Fruit fly (Drosophila melanogaster) whole organism, embryonic: ENCODE data around the gene Dlip2.
A peak's percentile ranks its signal among the peaks of the same experiment; 100 is the strongest.

ENCODE experiments used
- Adf1 ChIP-seq: fragments of 200-800 bp; sonication (Bioruptor generic); IDR thresholded peaks from 2 replicates; pipeline ENCODE4 v1.3.6; 2022; ENCODE audit warnings: missing biosample characterization, missing genetic modification characterization
- Awh ChIP-seq: fragments of 200-800 bp; sonication (Bioruptor generic); IDR thresholded peaks from 2 replicates; pipeline ENCODE4, ENCODE4 v1.3.6; 2022; ENCODE audit warnings: missing biosample characterization, missing genetic modification characterization
- Bgb ChIP-seq: fragments of 200-800 bp; sonication (Bioruptor generic); IDR thresholded peaks from 2 replicates; pipeline ENCODE4 v1.3.6; 2022; ENCODE audit warnings: missing biosample characterization, missing genetic modification characterization; ENCODE audit not compliant: partially characterized antibody
- CG10462 ChIP-seq: fragments of 200-800 bp; sonication (Bioruptor generic); optimal IDR thresholded peaks from 2 replicates; lab custom pipeline; 2016; ENCODE audit warnings: missing biosample characterization, missing genetic modification characterization
- CG11723 ChIP-seq: fragments of 200-800 bp; sonication (Bioruptor generic); optimal IDR thresholded peaks from 2 replicates; lab custom pipeline; 2017; ENCODE audit warnings: missing biosample characterization, mild to moderate bottlenecking, missing genetic modification characterization
- CG12769 ChIP-seq: fragments of 200-800 bp; sonication (Bioruptor generic); optimal IDR thresholded peaks from 2 replicates; lab custom pipeline; 2019; ENCODE audit warnings: missing biosample characterization, mild to moderate bottlenecking, missing genetic modification characterization, moderate library complexity
- CG13894 ChIP-seq: fragments of 200-800 bp; sonication (Bioruptor generic); optimal IDR thresholded peaks from 3 replicates; lab custom pipeline; 2018; ENCODE audit warnings: missing biosample characterization, mild to moderate bottlenecking, missing genetic modification characterization, moderate library complexity
- CG15479 ChIP-seq: fragments of 200-800 bp; sonication (Bioruptor generic); optimal IDR thresholded peaks from 3 replicates; lab custom pipeline; 2019; ENCODE audit warnings: missing biosample characterization, mild to moderate bottlenecking, missing genetic modification characterization, moderate library complexity
- CG15601 ChIP-seq: fragments of 200-800 bp; sonication (Bioruptor generic); optimal IDR thresholded peaks from 3 replicates; lab custom pipeline; 2019; ENCODE audit warnings: missing biosample characterization, mild to moderate bottlenecking, missing genetic modification characterization, moderate library complexity
- CG1647 ChIP-seq: fragments of 200-800 bp; sonication (Bioruptor generic); optimal IDR thresholded peaks from 3 replicates; lab custom pipeline; 2016; ENCODE audit warnings: missing biosample characterization, missing genetic modification characterization
- CG17568 ChIP-seq: fragments of 200-800 bp; sonication (Bioruptor generic); optimal IDR thresholded peaks from 2 replicates; lab custom pipeline; 2018; ENCODE audit warnings: missing biosample characterization, mild to moderate bottlenecking, missing genetic modification characterization, moderate library complexity
- CG17912 ChIP-seq: fragments of 200-800 bp; sonication (Bioruptor generic); optimal IDR thresholded peaks from 2 replicates; lab custom pipeline; 2018; ENCODE audit warnings: missing biosample characterization, mild to moderate bottlenecking, missing genetic modification characterization
- CG2889 ChIP-seq: fragments of 200-800 bp; sonication (Bioruptor generic); IDR thresholded peaks from 3 replicates; pipeline ENCODE4 v1.3.6; 2022; ENCODE audit warnings: missing biosample characterization, missing genetic modification characterization
- CG30020 ChIP-seq: fragments of 200-800 bp; optimal IDR thresholded peaks from 2 replicates; lab custom pipeline; 2019; ENCODE audit warnings: missing biosample characterization, mild to moderate bottlenecking, missing genetic modification characterization, moderate library complexity
- CG32772 ChIP-seq: fragments of 200-800 bp; sonication (Bioruptor generic); IDR thresholded peaks from 2 replicates; pipeline ENCODE4 v1.3.6; 2022; ENCODE audit warnings: missing biosample characterization, missing genetic modification characterization
- CG3281 ChIP-seq: fragments of 200-800 bp; sonication (Bioruptor generic); optimal IDR thresholded peaks from 3 replicates; lab custom pipeline; 2017; ENCODE audit warnings: missing biosample characterization, mild to moderate bottlenecking, missing genetic modification characterization
- CG8388 ChIP-seq: fragments of 200-800 bp; sonication (Bioruptor generic); optimal IDR thresholded peaks from 2 replicates; lab custom pipeline; 2019; ENCODE audit warnings: missing biosample characterization, mild to moderate bottlenecking, missing genetic modification characterization, moderate library complexity
- D ChIP-seq, 2 experiments: fragments of 200-800 bp in 1 of 2; fragments of >200 bp in 1 of 2; sonication (Bioruptor generic) in 1 of 2; optimal IDR thresholded peaks; 2 replicates in 1 of 2; 3 replicates in 1 of 2; lab custom pipeline; 2017; ENCODE audit warnings: mild to moderate bottlenecking in 1 of 2, missing biosample characterization in 1 of 2, missing genetic modification characterization in 1 of 2, missing genetic modification reagents in 1 of 2
- Deaf1 ChIP-seq: fragments of 200-800 bp; optimal IDR thresholded peaks from 3 replicates; lab custom pipeline; 2019; ENCODE audit warnings: missing biosample characterization, mild to moderate bottlenecking, missing genetic modification characterization, moderate library complexity
- E2f2 ChIP-seq: fragments of 200-800 bp; sonication (Bioruptor generic); IDR thresholded peaks from 2 replicates; pipeline ENCODE4 v1.3.6; 2022; ENCODE audit warnings: missing biosample characterization, missing genetic modification characterization
- Fer1 ChIP-seq: fragments of 200-800 bp; sonication (Bioruptor generic); optimal IDR thresholded peaks from 2 replicates; lab custom pipeline; 2017; ENCODE audit warnings: missing biosample characterization, mild to moderate bottlenecking, missing genetic modification characterization
- Hr3 ChIP-seq: fragments of 200-800 bp; sonication (Bioruptor generic); optimal IDR thresholded peaks from 3 replicates; lab custom pipeline; 2016; ENCODE audit warnings: missing biosample characterization, missing genetic modification characterization
- Lpt ChIP-seq: fragments of >200 bp; optimal IDR thresholded peaks from 2 replicates; lab custom pipeline; 2018; ENCODE audit warnings: missing biosample characterization, missing genetic modification characterization
- Mrtf ChIP-seq: fragments of 200-800 bp; sonication (Bioruptor generic); IDR thresholded peaks from 3 replicates; pipeline ENCODE4 v1.3.6; 2022; ENCODE audit warnings: missing biosample characterization, missing genetic modification characterization
- Sox102F ChIP-seq: fragments of 200-800 bp; sonication (Bioruptor generic); optimal IDR thresholded peaks from 2 replicates; lab custom pipeline; 2018; ENCODE audit warnings: missing biosample characterization, mild to moderate bottlenecking, missing genetic modification characterization, moderate library complexity
- Sry-δ ChIP-seq: fragments of 200-800 bp; sonication (Bioruptor generic); optimal IDR thresholded peaks from 2 replicates; lab custom pipeline; 2016; ENCODE audit warnings: missing biosample characterization, missing genetic modification characterization
- TFAM ChIP-seq: fragments of 200-800 bp; sonication (Bioruptor generic); optimal IDR thresholded peaks from 2 replicates; lab custom pipeline; 2017; ENCODE audit warnings: missing biosample characterization, missing genetic modification characterization, inconsistent platforms
- Usf ChIP-seq: fragments of 200-800 bp; sonication (Bioruptor generic); optimal IDR thresholded peaks from 2 replicates; lab custom pipeline; 2017; ENCODE audit warnings: missing genotype, missing biosample characterization, missing genetic modification characterization
- abd-A ChIP-seq: fragments of 200-800 bp; sonication (Bioruptor generic); optimal IDR thresholded peaks from 3 replicates; lab custom pipeline; 2019; ENCODE audit warnings: missing biosample characterization, mild to moderate bottlenecking, missing genetic modification characterization, moderate library complexity
- ac ChIP-seq: fragments of 200-800 bp; sonication (Bioruptor generic); optimal IDR thresholded peaks from 3 replicates; lab custom pipeline; 2017; ENCODE audit warnings: missing biosample characterization, mild to moderate bottlenecking, missing genetic modification characterization
- amos ChIP-seq: fragments of 200-800 bp; sonication (Bioruptor generic); IDR thresholded peaks from 2 replicates; pipeline ENCODE4 v1.3.6; 2022; ENCODE audit warnings: missing biosample characterization, missing genetic modification characterization; ENCODE audit not compliant: partially characterized antibody
- bowl ChIP-seq: fragments of 200-800 bp; sonication (Bioruptor generic); IDR thresholded peaks from 2 replicates; pipeline ENCODE4 v1.3.6; 2022; ENCODE audit warnings: missing biosample characterization, missing genetic modification characterization
- crol ChIP-seq: fragments of 200-800 bp; sonication (Bioruptor generic); IDR thresholded peaks from 2 replicates; pipeline ENCODE4 v1.3.6; 2022; ENCODE audit warnings: missing biosample characterization, missing genetic modification characterization
- dimm ChIP-seq: fragments of 200-800 bp; sonication (Bioruptor generic); IDR thresholded peaks from 2 replicates; pipeline ENCODE4 v1.3.6; 2022; ENCODE audit warnings: missing biosample characterization, missing genetic modification characterization
- dysf ChIP-seq: fragments of 200-800 bp; sonication (Bioruptor generic); IDR thresholded peaks from 3 replicates; pipeline ENCODE4 v1.3.6; 2022; ENCODE audit warnings: missing biosample characterization, missing genetic modification characterization
- eyg ChIP-seq: fragments of 200-800 bp; sonication (Bioruptor generic); optimal IDR thresholded peaks from 3 replicates; lab custom pipeline; 2016; ENCODE audit warnings: missing biosample characterization, missing genetic modification characterization
- gcm ChIP-seq: fragments of 200-800 bp; sonication (Bioruptor generic); optimal IDR thresholded peaks from 2 replicates; lab custom pipeline; 2019; ENCODE audit warnings: missing biosample characterization, mild to moderate bottlenecking, missing genetic modification characterization, moderate library complexity
- gro ChIP-seq: fragments of 200-800 bp; sonication (Bioruptor generic); optimal IDR thresholded peaks from 2 replicates; lab custom pipeline; 2016; ENCODE audit warnings: missing biosample characterization, missing genetic modification characterization
- hbn ChIP-seq: fragments of 200-800 bp; sonication (Bioruptor generic); IDR thresholded peaks from 2 replicates; pipeline ENCODE4 v1.3.6; 2022; ENCODE audit warnings: missing biosample characterization, missing genetic modification characterization; ENCODE audit not compliant: partially characterized antibody
- nerfin-1 ChIP-seq: fragments of 200-800 bp; sonication (Bioruptor generic); optimal IDR thresholded peaks from 3 replicates; lab custom pipeline; 2019; ENCODE audit warnings: missing biosample characterization, mild to moderate bottlenecking, missing genetic modification characterization, moderate library complexity
- odd ChIP-seq: fragments of 200-800 bp; sonication (Bioruptor generic); optimal IDR thresholded peaks from 2 replicates; lab custom pipeline; 2017; ENCODE audit warnings: missing biosample characterization, mild to moderate bottlenecking, missing genetic modification characterization
- peb ChIP-seq: fragments of 200-800 bp; sonication (Bioruptor generic); IDR thresholded peaks from 2 replicates; pipeline ENCODE4 v1.3.6; 2022; ENCODE audit warnings: missing biosample characterization, missing genetic modification characterization
- pita ChIP-seq: fragments of 200-800 bp; sonication (Bioruptor generic); optimal IDR thresholded peaks from 2 replicates; lab custom pipeline; 2017; ENCODE audit warnings: missing biosample characterization, mild to moderate bottlenecking, missing genetic modification characterization
- repo ChIP-seq: fragments of 200-800 bp; sonication (Bioruptor generic); optimal IDR thresholded peaks from 2 replicates; lab custom pipeline; 2016; ENCODE audit warnings: missing biosample characterization, missing genetic modification characterization
- seq ChIP-seq: fragments of 200-800 bp; sonication (Bioruptor generic); IDR thresholded peaks from 2 replicates; pipeline ENCODE4 v1.3.6; 2022; ENCODE audit warnings: missing biosample characterization, missing genetic modification characterization
- unc-4 ChIP-seq: fragments of 200-800 bp; sonication (Bioruptor generic); IDR thresholded peaks from 2 replicates; pipeline ENCODE4 v1.3.6; 2022; ENCODE audit warnings: missing biosample characterization, missing genetic modification characterization; ENCODE audit not compliant: partially characterized antibody
- usp ChIP-seq: fragments of >200 bp; optimal IDR thresholded peaks from 2 replicates; lab custom pipeline; 2017; ENCODE audit warnings: missing biosample characterization, missing genetic modification characterization
- zfh1 ChIP-seq: fragments of 200-800 bp; sonication (Bioruptor generic); IDR thresholded peaks from 3 replicates; pipeline ENCODE4 v1.3.6; 2022; ENCODE audit warnings: missing biosample characterization, missing genetic modification characterization

Dlip2 gene

dm6 chr3R:4664947-4665346, 19.5 kb upstream of the Dlip2 start (continued):
- TF ChIP-seq CG15479 (GFP tag; lab: Kevin White, UChicago): peak; percentile 14
- TF ChIP-seq E2f2 (GFP tag; lab: Robert Waterston, UW): no peak
- no peak for TF ChIP-seq CG12769 (tag; lab: Kevin White, UChicago)
- peak; percentile 88 for TF ChIP-seq CG1647 (GFP tag; lab: Kevin White, UChicago)
- TF ChIP-seq gro (GFP tag; lab: Kevin White, UChicago): peak; percentile 66
- peak; percentile 67 for TF ChIP-seq CG17568 (GFP tag; lab: Kevin White, UChicago)
- peak; percentile 52; the same call in 1 of the 2 replicates for TF ChIP-seq peb (GFP tag; lab: Robert Waterston, UW)
- peak; percentile 89 for TF ChIP-seq eyg (GFP tag; lab: Kevin White, UChicago)
- TF ChIP-seq repo (GFP tag; lab: Kevin White, UChicago): peak; percentile 69
- TF ChIP-seq bowl: no peak
- TF ChIP-seq odd (GFP tag; lab: Kevin White, UChicago): no peak
- no peak for TF ChIP-seq amos (GFP tag; lab: Robert Waterston, UW)
- peak; percentile 91 for TF ChIP-seq zfh1 (GFP tag; lab: Robert Waterston, UW)
- no peak for TF ChIP-seq CG11723 (GFP tag; lab: Kevin White, UChicago)
- TF ChIP-seq CG32772: peak; percentile 45; the same call in 1 of the 2 replicates
- no peak for TF ChIP-seq Adf1 (GFP tag; lab: Robert Waterston, UW)
- TF ChIP-seq CG2889 (GFP tag; lab: Robert Waterston, UW): no peak
- no peak for TF ChIP-seq Lpt
- no peak for TF ChIP-seq D (optimal IDR thresholded peaks at IDR 0.05; lab: Kevin White, UChicago)
- TF ChIP-seq D (GFP tag; optimal IDR thresholded peaks at IDR 0.05; lab: Kevin White, UChicago): peak; percentile 91
- TF ChIP-seq Sox102F (GFP tag; lab: Kevin White, UChicago): peak; percentile 29
- no peak for TF ChIP-seq Bgb (GFP tag; lab: Robert Waterston, UW)
- peak; percentile 52 for TF ChIP-seq CG8388 (GFP tag; lab: Kevin White, UChicago)
- peak; percentile 60; the same call in 2 of the 3 replicates for TF ChIP-seq dysf
- no peak for TF ChIP-seq pita (GFP tag; lab: Kevin White, UChicago)
- TF ChIP-seq, all 482 proteins: peak for 257

- TF ChIP-seq unc-4 (GFP tag; lab: Robert Waterston, UW) (no peak), CG13894 (tag; lab: Kevin White, UChicago) (peak; percentile 95), pita (GFP tag; lab: Kevin White, UChicago) (no peak), nerfin-1 (tag; lab: Kevin White, UChicago) (peak; percentile 18), abd-A (tag; lab: Kevin White, UChicago) (peak; percentile 57), Fer1 (GFP tag; lab: Kevin White, UChicago) (peak; percentile 23), gcm (GFP tag; lab: Kevin White, UChicago) (peak; percentile 24), Deaf1 (tag; lab: Kevin White, UChicago) (peak; percentile 85), crol (GFP tag; lab: Robert Waterston, UW) (0 out of 2 replicates have a peak, but pooled peaks have one; percentile 26), seq (peak; percentile 22; the same call in 1 of the 2 replicates)
- TF ChIP-seq, all 482 proteins: peak for 8
These were observed 18.7 kb upstream of the Dlip2 start for dm6 chr3R:4664199-4664598.

- TF ChIP-seq CG15601 (peak; percentile 49), CG10462 (GFP tag; lab: Kevin White, UChicago) (peak; percentile 23), Sry-δ (GFP tag; lab: Kevin White, UChicago) (peak; percentile 33), Hr3 (GFP tag; lab: Kevin White, UChicago) (peak; percentile 66), Awh (peak; percentile 70), CG17912 (GFP tag; lab: Kevin White, UChicago) (no peak), CG30020 (tag; lab: Kevin White, UChicago) (peak; percentile 11), TFAM (GFP tag; lab: Kevin White, UChicago) (peak; percentile 48), Usf (GFP tag; lab: Kevin White, UChicago) (peak; percentile 48), usp (GFP tag; lab: Kevin White, UChicago) (no peak), Mrtf (peak; percentile 56; the same call in 1 of the 3 replicates), ac (GFP tag; lab: Kevin White, UChicago) (peak; percentile 68), unc-4 (GFP tag; lab: Robert Waterston, UW) (no peak), hbn (GFP tag; lab: Robert Waterston, UW) (no peak), dimm (GFP tag; lab: Robert Waterston, UW) (no peak), CG3281 (GFP tag; lab: Kevin White, UChicago) (peak; percentile 60), abd-A (tag; lab: Kevin White, UChicago) (peak; percentile 70)
These were observed 17.6 kb upstream of the Dlip2 start for dm6 chr3R:4663068-4663467.
